Fruit fly (Drosophila melanogaster): Measurements from ENCODE around the gene Pop1.

Gene Pop1

DNA sequence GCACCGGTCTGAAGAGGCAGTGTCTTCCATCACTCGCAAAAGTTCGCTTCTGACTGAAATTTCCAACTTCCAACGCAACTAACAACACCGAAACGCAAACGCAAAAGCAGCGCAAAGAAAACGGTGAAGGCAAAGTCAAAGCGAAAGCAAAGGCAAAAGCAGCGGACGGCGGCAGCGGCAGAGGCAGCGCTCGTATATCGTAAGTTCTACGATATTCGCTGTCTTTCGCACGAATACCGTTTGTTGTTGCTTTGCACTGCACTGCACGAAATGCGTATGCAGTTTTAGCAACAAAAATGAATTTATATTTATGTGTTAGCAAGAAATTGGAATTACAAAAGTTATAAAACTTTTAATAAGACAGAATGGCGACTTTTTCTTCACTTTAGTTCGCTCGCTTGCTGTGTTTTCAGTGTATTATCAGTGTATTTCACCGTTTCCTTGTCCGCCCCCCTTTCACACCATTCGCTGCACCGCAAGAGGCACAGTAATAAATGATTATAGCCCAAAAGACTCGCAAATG lies 26.1 kb downstream of the Pop1 start, which contains the start of gene OtopLa (continued):
- TF ChIP-seq CG42726 (GFP tag; IDR thresholded peaks at IDR 0.05; ENCODE audit: partially characterized antibody) (no peak), gce (GFP tag; IDR thresholded peaks at IDR 0.05) (peak; percentile 64; the same call in 2 of the 3 replicates), zen (tag; optimal IDR thresholded peaks at IDR 0.05) (peak; percentile 71), esg (GFP tag; conservative IDR thresholded peaks at IDR 0.05) (peak; percentile 81), tio (GFP tag; optimal IDR thresholded peaks at IDR 0.05) (peak; percentile 64), Dad (GFP tag; optimal IDR thresholded peaks at IDR 0.05) (peak; percentile 84), CG12104 (GFP tag; optimal IDR thresholded peaks at IDR 0.05) (peak; percentile 65), ranshi (GFP tag; IDR thresholded peaks at IDR 0.05) (peak; percentile 85), crp (GFP tag; optimal IDR thresholded peaks at IDR 0.05) (peak in 1 of 2 experiments; percentile 32), CG14710 (tag; optimal IDR thresholded peaks at IDR 0.05) (peak; percentile 78), CG1832 (GFP tag; optimal IDR thresholded peaks at IDR 0.05) (no peak), CG4707 (GFP tag; optimal IDR thresholded peaks at IDR 0.05) (peak; percentile 74), chm (GFP tag; IDR thresholded peaks at IDR 0.05) (peak; percentile 86), stwl (tag; optimal IDR thresholded peaks at IDR 0.05) (peak; percentile 9), CG1602 (GFP tag; optimal IDR thresholded peaks at IDR 0.05) (peak; percentile 69), bigmax (GFP tag; optimal IDR thresholded peaks at IDR 0.05) (no peak), lov (optimal IDR thresholded peaks at IDR 0.05) (no peak), lov (GFP tag; IDR thresholded peaks at IDR 0.05) (peak; percentile 85), Hmx (GFP tag; optimal IDR thresholded peaks at IDR 0.05) (peak; percentile 58), Adf1 (GFP tag; IDR thresholded peaks at IDR 0.05) (peak; percentile 62), YL-1 (GFP tag; optimal IDR thresholded peaks at IDR 0.05) (peak; percentile 7), CG34376 (GFP tag; optimal IDR thresholded peaks at IDR 0.05) (peak; percentile 42), Sry-β (GFP tag; optimal IDR thresholded peaks at IDR 0.05) (no peak), C15 (GFP tag; IDR thresholded peaks at IDR 0.05) (no peak), p53 (GFP tag; optimal IDR thresholded peaks at IDR 0.05) (peak; percentile 11), Trl (optimal IDR thresholded peaks at IDR 0.05) (no peak), Trl (GFP tag; optimal IDR thresholded peaks at IDR 0.05) (peak; percentile 88), tgo (GFP tag; IDR thresholded peaks at IDR 0.05) (peak; percentile 84), tll (GFP tag; optimal IDR thresholded peaks at IDR 0.05) (no peak), tup (GFP tag; optimal IDR thresholded peaks at IDR 0.05) (peak; percentile 64), ab (GFP tag; optimal IDR thresholded peaks at IDR 0.05) (peak; percentile 31), trem (tag; optimal IDR thresholded peaks at IDR 0.05) (peak; percentile 70), emc (GFP tag; optimal IDR thresholded peaks at IDR 0.05) (peak; percentile 18), CG6654 (GFP tag; optimal IDR thresholded peaks at IDR 0.05) (peak; percentile 70), BtbVII (GFP tag; optimal IDR thresholded peaks at IDR 0.05) (peak; percentile 72), CG14965 (GFP tag; optimal IDR thresholded peaks at IDR 0.05; ENCODE audit: borderline replicate concordance) (peak; percentile 45), CG13296 (GFP tag; optimal IDR thresholded peaks at IDR 0.05) (peak; percentile 72), Fer3 (tag; optimal IDR thresholded peaks at IDR 0.05) (peak; percentile 70), fu2 (GFP tag; optimal IDR thresholded peaks at IDR 0.05) (peak; percentile 59), Side (GFP tag; optimal IDR thresholded peaks at IDR 0.05) (peak; percentile 78), CG4404 (GFP tag; IDR thresholded peaks at IDR 0.05) (peak; percentile 67), Dll (GFP tag; IDR thresholded peaks at IDR 0.05; ENCODE audit: partially characterized antibody) (no peak), jumu (GFP tag; optimal IDR thresholded peaks at IDR 0.05) (peak; percentile 80), knrl (GFP tag; IDR thresholded peaks at IDR 0.05; ENCODE audit: partially characterized antibody) (no peak), Atf3 (GFP tag; optimal IDR thresholded peaks at IDR 0.05) (peak; percentile 63), nom (GFP tag; optimal IDR thresholded peaks at IDR 0.05) (peak; percentile 26), Xrp1 (GFP tag; IDR thresholded peaks at IDR 0.05) (peak; percentile 92), CG4424 (GFP tag; optimal IDR thresholded peaks at IDR 0.05) (peak; percentile 84), lola (GFP tag; optimal IDR thresholded peaks at IDR 0.05) (peak in 1 of 3 experiments; percentile 75), row (GFP tag; IDR thresholded peaks at IDR 0.05) (peak; percentile 84)
